Worm (Caenorhabditis elegans): Measurements from ENCODE around the gene C06A12.3.

Gene C06A12.3

ce11 chrIV:17465886-17466285 is 38.4 kb downstream of the C06A12.3 start, which contains the start of gene F11E6.6:
TSS of gene F11E6.6 (minus strand) at chrIV:17465986.
- TF ChIP-seq hlh-8 (tag; optimal IDR thresholded peaks at IDR 0.05) (no peak), hlh-30 (tag; optimal IDR thresholded peaks at IDR 0.05; ENCODE audit: insufficient read depth) (no peak), C38D4.7 (GFP tag; optimal IDR thresholded peaks at IDR 0.05) (no peak), C08G9.2 (tag; optimal IDR thresholded peaks at IDR 0.05) (no peak), gmeb-2 (tag; optimal IDR thresholded peaks at IDR 0.05) (no peak)

- TF ChIP-seq elt-2 (tag; optimal IDR thresholded peaks at IDR 0.05) (peak; percentile 28), pat-9 (tag; optimal IDR thresholded peaks at IDR 0.05) (no peak)
Measured at ce11 chrIV:17467325-17467724, 39.8 kb downstream of the C06A12.3 start, which contains the start of gene elo-2. TSS of gene elo-2 (minus strand) at chrIV:17467408.

- TF ChIP-seq ets-4 (tag; optimal IDR thresholded peaks at IDR 0.05) (no peak), unc-42 (tag; optimal IDR thresholded peaks at IDR 0.05) (peak; percentile 7), pros-1 (tag; optimal IDR thresholded peaks at IDR 0.05) (no peak), dmd-4 (tag; optimal IDR thresholded peaks at IDR 0.05; ENCODE audit: borderline replicate concordance) (no peak), pat-9 (tag; optimal IDR thresholded peaks at IDR 0.05) (no peak)
Measured at ce11 chrIV:17467825-17468224, 40.3 kb downstream of the C06A12.3 start.

ce11 chrIV:17470096-17470602 is 42.6 kb downstream of the C06A12.3 start, which contains the start of gene F11E6.4:
TSS of gene F11E6.4 (minus strand) at chrIV:17470354.
- TF ChIP-seq F13H6.1 (tag; optimal IDR thresholded peaks at IDR 0.05) (no peak), fax-1 (tag; optimal IDR thresholded peaks at IDR 0.05) (no peak), nhr-232 (tag; optimal IDR thresholded peaks at IDR 0.05) (no peak), npax-4 (tag; optimal IDR thresholded peaks at IDR 0.05) (no peak), ceh-48 (tag; optimal IDR thresholded peaks at IDR 0.05) (no peak), eyg-1 (tag; optimal IDR thresholded peaks at IDR 0.05) (no peak), ahr-1 (tag; optimal IDR thresholded peaks at IDR 0.05) (no peak), dmd-4 (tag; optimal IDR thresholded peaks at IDR 0.05; ENCODE audit: borderline replicate concordance) (no peak), ceh-30 (tag; optimal IDR thresholded peaks at IDR 0.05) (no peak), unc-3 (GFP tag; conservative IDR thresholded peaks at IDR 0.05) (no peak), unc-3 (tag; optimal IDR thresholded peaks at IDR 0.05) (no peak), ceh-34 (tag; optimal IDR thresholded peaks at IDR 0.05) (no peak), pax-1 (tag; optimal IDR thresholded peaks at IDR 0.05) (no peak), C08G9.2 (tag; optimal IDR thresholded peaks at IDR 0.05) (no peak), ceh-24 (tag; optimal IDR thresholded peaks at IDR 0.05) (no peak), pat-9 (tag; optimal IDR thresholded peaks at IDR 0.05) (no peak), pha-2 (tag; optimal IDR thresholded peaks at IDR 0.05) (no peak), zip-5 (tag; optimal IDR thresholded peaks at IDR 0.05) (no peak), ref-2 (tag; optimal IDR thresholded peaks at IDR 0.05) (no peak), syd-9 (tag; optimal IDR thresholded peaks at IDR 0.05) (no peak)

- TF ChIP-seq hlh-30 (tag; optimal IDR thresholded peaks at IDR 0.05; ENCODE audit: insufficient read depth) (no peak), rnt-1 (tag; optimal IDR thresholded peaks at IDR 0.05) (no peak), dmd-4 (tag; optimal IDR thresholded peaks at IDR 0.05; ENCODE audit: borderline replicate concordance) (no peak), pat-9 (tag; optimal IDR thresholded peaks at IDR 0.05) (no peak), lin-11 (tag; optimal IDR thresholded peaks at IDR 0.05) (no peak), ceh-30 (tag; optimal IDR thresholded peaks at IDR 0.05) (no peak), ttx-3 (tag; optimal IDR thresholded peaks at IDR 0.05) (no peak), hlh-15 (tag; optimal IDR thresholded peaks at IDR 0.05) (no peak), lim-6 (tag; optimal IDR thresholded peaks at IDR 0.05) (no peak), ceh-24 (tag; optimal IDR thresholded peaks at IDR 0.05) (no peak), eyg-1 (tag; optimal IDR thresholded peaks at IDR 0.05) (no peak)
Measured at ce11 chrIV:17471870-17472459, 44.4 kb downstream of the C06A12.3 start, which contains the start of gene epic-1. TSS of gene epic-1 (minus strand) at chrIV:17471920.

Measured in whole organism, late embryonic.